Worm (Caenorhabditis elegans): Measurements from ENCODE around the gene C55B6.4.

The C55B6.4 gene

DNA sequence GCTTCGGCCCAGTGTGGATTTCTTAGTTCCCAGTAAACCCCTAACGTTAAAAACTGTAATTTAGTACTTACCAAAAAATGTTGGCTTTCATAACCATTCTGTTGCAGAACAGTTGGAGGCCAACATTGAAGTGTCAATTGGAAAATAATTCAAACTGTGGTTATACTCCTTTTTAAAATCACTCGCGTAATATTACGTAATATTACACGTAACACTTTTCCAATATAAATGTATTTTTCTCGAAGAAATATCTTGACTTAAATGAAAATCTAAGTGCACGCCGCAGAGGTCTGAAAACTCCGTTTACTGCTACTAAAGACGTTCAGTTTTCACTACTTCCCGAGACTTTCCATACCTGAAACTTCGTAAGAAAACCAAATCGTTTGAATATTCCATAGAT lies 16.7 kb upstream of the C55B6.4 start:
- no peak for TF ChIP-seq flt-1 (GFP tag; IDR thresholded peaks at IDR 0.05)
- TF ChIP-seq ztf-23 (GFP tag; IDR thresholded peaks at IDR 0.05), result no peak
- no peak for TF ChIP-seq cog-1 (tag; optimal IDR thresholded peaks at IDR 0.05)
- TF ChIP-seq klf-2 (GFP tag; conservative IDR thresholded peaks at IDR 0.05), result no peak
- TF ChIP-seq ztf-29 (GFP tag; IDR thresholded peaks at IDR 0.05), result no peak
- TF ChIP-seq med-1 (GFP tag; optimal IDR thresholded peaks at IDR 0.05; ENCODE audit: insufficient read depth), result no peak
- TF ChIP-seq T22C8.4 (GFP tag; IDR thresholded peaks at IDR 0.05), result no peak
- no peak for TF ChIP-seq tab-1 (GFP tag; IDR thresholded peaks at IDR 0.05)
- no peak for TF ChIP-seq ref-1 (GFP tag; conservative IDR thresholded peaks at IDR 0.05)

DNA sequence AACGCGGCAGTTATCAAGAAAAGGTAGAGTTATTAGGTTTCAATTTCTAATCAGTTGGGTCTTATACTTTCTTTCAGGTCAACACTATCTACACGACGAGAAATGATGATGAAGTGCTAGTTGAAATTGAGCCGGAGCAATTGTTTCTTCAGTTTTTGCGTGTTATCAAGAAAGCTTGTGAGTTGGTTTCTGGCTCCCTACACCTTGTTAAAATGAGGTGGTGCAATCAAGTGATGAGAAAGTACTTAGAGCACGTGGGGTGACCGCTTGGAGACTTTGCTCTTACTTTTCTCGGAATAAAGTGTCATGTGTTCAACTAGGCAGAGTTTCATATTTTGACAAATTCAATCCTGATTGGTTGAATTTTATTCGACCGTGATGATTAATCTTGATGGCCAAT lies 13.0 kb upstream of the C55B6.4 start:
- TF ChIP-seq flt-1 (GFP tag; IDR thresholded peaks at IDR 0.05) (no peak), T22C8.4 (GFP tag; IDR thresholded peaks at IDR 0.05) (no peak), tab-1 (GFP tag; IDR thresholded peaks at IDR 0.05) (no peak), ztf-29 (GFP tag; IDR thresholded peaks at IDR 0.05) (no peak), med-1 (GFP tag; optimal IDR thresholded peaks at IDR 0.05; ENCODE audit: insufficient read depth) (no peak), klf-2 (GFP tag; conservative IDR thresholded peaks at IDR 0.05) (no peak), ztf-23 (GFP tag; IDR thresholded peaks at IDR 0.05) (no peak), cog-1 (tag; optimal IDR thresholded peaks at IDR 0.05) (no peak), ref-1 (GFP tag; conservative IDR thresholded peaks at IDR 0.05) (no peak)

DNA sequence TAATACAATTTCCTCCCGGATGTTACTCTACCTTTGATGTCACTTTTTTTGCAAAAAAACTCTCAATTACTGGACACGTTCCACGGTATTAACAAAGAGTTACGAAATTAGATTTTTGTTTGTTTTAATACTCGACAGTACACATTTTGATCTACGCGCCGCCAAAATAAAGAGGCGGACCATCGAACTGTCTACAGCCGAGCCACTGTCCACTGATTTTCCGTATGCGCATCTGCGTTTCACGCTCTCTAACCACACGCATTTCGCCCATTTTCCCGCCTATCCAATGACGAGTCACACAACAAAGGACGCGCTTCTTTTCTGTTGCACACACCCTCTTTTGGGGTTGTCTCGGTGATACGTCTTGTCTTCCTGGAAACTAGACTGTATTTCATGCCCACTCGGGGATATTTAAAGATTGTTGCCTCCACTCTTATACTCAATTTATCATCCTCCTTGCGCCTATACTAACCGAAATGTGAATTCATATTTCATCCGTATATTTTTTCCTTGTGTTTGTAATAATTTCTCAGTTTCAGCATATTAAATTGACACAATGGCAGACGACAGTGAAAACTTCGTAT lies 12.4 kb upstream of the C55B6.4 start, which contains the start of gene C55B6.1:
TSS of gene C55B6.1 (plus strand) at position 534 of the 584 bp plus-strand sequence.
- no peak for TF ChIP-seq ztf-29 (GFP tag; IDR thresholded peaks at IDR 0.05)
- no peak for TF ChIP-seq tab-1 (GFP tag; IDR thresholded peaks at IDR 0.05)
- TF ChIP-seq flt-1 (GFP tag; IDR thresholded peaks at IDR 0.05), result no peak
- TF ChIP-seq ztf-23 (GFP tag; IDR thresholded peaks at IDR 0.05), result no peak
- TF ChIP-seq med-1 (GFP tag; optimal IDR thresholded peaks at IDR 0.05; ENCODE audit: insufficient read depth), result no peak
- TF ChIP-seq cog-1 (tag; optimal IDR thresholded peaks at IDR 0.05), result no peak
- no peak for TF ChIP-seq ref-1 (GFP tag; conservative IDR thresholded peaks at IDR 0.05)
- no peak for TF ChIP-seq T22C8.4 (GFP tag; IDR thresholded peaks at IDR 0.05)
- TF ChIP-seq klf-2 (GFP tag; conservative IDR thresholded peaks at IDR 0.05), result no peak

DNA sequence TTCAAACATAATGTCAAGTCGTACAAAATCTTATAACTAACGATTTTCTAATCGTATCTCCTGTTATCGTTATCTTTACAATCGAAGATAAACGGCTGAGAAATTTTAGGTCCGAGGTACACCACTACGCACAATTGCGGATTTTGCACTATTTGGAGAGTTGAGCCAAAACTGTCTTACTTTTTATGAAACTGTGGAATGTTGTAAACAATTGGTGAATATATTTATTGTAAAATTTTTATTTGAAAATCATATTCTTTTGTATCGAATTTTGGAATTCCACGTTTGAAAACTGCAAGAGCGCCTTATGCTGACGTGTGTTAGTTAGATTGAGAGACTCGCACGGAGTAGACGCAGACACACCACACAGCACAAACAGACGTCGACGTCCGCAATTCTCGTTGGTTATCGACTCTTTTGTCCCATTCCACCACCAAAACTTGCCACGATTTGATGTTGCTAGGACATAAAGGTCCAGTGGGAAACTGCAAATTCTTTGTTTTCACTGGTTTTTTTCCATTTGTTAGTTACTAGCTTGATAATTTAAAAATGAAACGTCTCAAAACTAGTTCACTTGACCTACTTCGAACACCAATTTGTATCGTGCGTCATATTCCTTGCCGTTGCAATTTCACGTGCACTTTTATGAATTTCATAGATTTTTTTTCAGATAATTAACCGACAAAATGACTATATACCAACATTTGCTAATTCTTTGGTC lies 6.6 kb upstream of the C55B6.4 start, which contains the start of gene dnj-7:
TSS of gene dnj-7 (plus strand) at position 671 of the 721 bp plus-strand sequence.
- no peak for TF ChIP-seq tab-1 (GFP tag; IDR thresholded peaks at IDR 0.05)
- no peak for TF ChIP-seq klf-2 (GFP tag; conservative IDR thresholded peaks at IDR 0.05)
- no peak for TF ChIP-seq T22C8.4 (GFP tag; IDR thresholded peaks at IDR 0.05)
- no peak for TF ChIP-seq ztf-23 (GFP tag; IDR thresholded peaks at IDR 0.05)
- TF ChIP-seq med-1 (GFP tag; optimal IDR thresholded peaks at IDR 0.05; ENCODE audit: insufficient read depth), result no peak
- TF ChIP-seq ref-1 (GFP tag; conservative IDR thresholded peaks at IDR 0.05), result no peak
- no peak for TF ChIP-seq cog-1 (tag; optimal IDR thresholded peaks at IDR 0.05)
- TF ChIP-seq ztf-29 (GFP tag; IDR thresholded peaks at IDR 0.05), result no peak
- no peak for TF ChIP-seq flt-1 (GFP tag; IDR thresholded peaks at IDR 0.05)

DNA sequence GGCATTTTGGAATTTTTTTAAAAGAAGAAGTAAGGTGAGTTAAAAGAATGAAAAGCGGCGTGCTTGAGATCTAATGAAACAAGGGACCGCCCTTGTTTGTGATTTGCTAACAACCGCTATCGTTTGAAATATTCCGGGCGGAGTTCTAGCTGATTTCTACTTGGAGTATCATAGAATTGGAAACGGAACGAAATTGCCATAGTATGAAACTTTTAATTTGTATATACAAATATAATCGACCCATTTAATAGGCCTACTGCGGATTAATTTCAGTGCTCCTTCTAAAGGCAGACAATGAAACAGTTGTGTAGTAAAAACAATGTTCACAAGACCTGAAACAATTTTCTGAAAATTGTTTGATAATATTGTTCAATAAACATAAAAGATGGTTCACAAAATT lies 4.4 kb upstream of the C55B6.4 start, which contains the start of gene C55B6.7:
TSS of gene C55B6.7 (minus strand) at position 101 of the 400 bp plus-strand sequence.
- TF ChIP-seq klf-2 (GFP tag; conservative IDR thresholded peaks at IDR 0.05) (no peak), ztf-23 (GFP tag; IDR thresholded peaks at IDR 0.05) (no peak), ztf-29 (GFP tag; IDR thresholded peaks at IDR 0.05) (no peak), flt-1 (GFP tag; IDR thresholded peaks at IDR 0.05) (no peak), T22C8.4 (GFP tag; IDR thresholded peaks at IDR 0.05) (no peak), cog-1 (tag; optimal IDR thresholded peaks at IDR 0.05) (no peak), med-1 (GFP tag; optimal IDR thresholded peaks at IDR 0.05; ENCODE audit: insufficient read depth) (no peak), ref-1 (GFP tag; conservative IDR thresholded peaks at IDR 0.05) (no peak), tab-1 (GFP tag; IDR thresholded peaks at IDR 0.05) (no peak)

- TF ChIP-seq klf-2 (GFP tag; conservative IDR thresholded peaks at IDR 0.05) (no peak), cog-1 (tag; optimal IDR thresholded peaks at IDR 0.05) (no peak), ref-1 (GFP tag; conservative IDR thresholded peaks at IDR 0.05) (no peak), flt-1 (GFP tag; IDR thresholded peaks at IDR 0.05) (no peak)
These were observed 5.9 kb downstream of the C55B6.4 start for ce11 chrX:7181627-7182026.

ce11 chrX:7177341-7177740 lies 10.2 kb downstream of the C55B6.4 start, which contains the start of gene F43E12.1:
TSS of gene F43E12.1 (plus strand) at chrX:7177641.
- TF ChIP-seq klf-2 (GFP tag; conservative IDR thresholded peaks at IDR 0.05) (no peak), flt-1 (GFP tag; IDR thresholded peaks at IDR 0.05) (no peak), cog-1 (tag; optimal IDR thresholded peaks at IDR 0.05) (no peak), T22C8.4 (GFP tag; IDR thresholded peaks at IDR 0.05) (no peak), med-1 (GFP tag; optimal IDR thresholded peaks at IDR 0.05; ENCODE audit: insufficient read depth) (no peak), ztf-23 (GFP tag; IDR thresholded peaks at IDR 0.05) (no peak), ref-1 (GFP tag; conservative IDR thresholded peaks at IDR 0.05) (no peak), tab-1 (GFP tag; IDR thresholded peaks at IDR 0.05) (no peak), ztf-29 (GFP tag; IDR thresholded peaks at IDR 0.05) (no peak)

DNA sequence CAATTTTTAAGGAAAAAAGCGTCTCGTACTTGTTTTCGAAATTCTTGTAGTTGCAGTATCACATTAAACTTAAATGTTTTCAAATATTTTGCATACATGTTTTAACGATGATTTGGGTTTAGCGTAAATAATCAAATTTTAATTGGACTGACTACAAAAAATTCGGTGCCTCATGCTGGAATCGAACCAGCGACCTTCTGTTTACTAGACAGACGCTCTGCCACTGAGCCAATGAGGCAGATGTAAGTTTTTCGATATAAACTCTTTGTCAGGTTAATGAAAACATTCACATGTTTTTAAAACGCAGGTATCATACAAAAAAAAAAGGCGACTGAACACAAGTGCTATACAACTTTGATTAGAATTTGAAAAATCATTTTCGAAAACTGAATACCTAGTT lies 10.7 kb downstream of the C55B6.4 start:
- no peak for TF ChIP-seq ref-1 (GFP tag; conservative IDR thresholded peaks at IDR 0.05)
- no peak for TF ChIP-seq klf-2 (GFP tag; conservative IDR thresholded peaks at IDR 0.05)
- TF ChIP-seq flt-1 (GFP tag; IDR thresholded peaks at IDR 0.05), result no peak
- no peak for TF ChIP-seq med-1 (GFP tag; optimal IDR thresholded peaks at IDR 0.05; ENCODE audit: insufficient read depth)
- TF ChIP-seq ztf-29 (GFP tag; IDR thresholded peaks at IDR 0.05), result no peak
- no peak for TF ChIP-seq T22C8.4 (GFP tag; IDR thresholded peaks at IDR 0.05)
- no peak for TF ChIP-seq ztf-23 (GFP tag; IDR thresholded peaks at IDR 0.05)
- no peak for TF ChIP-seq tab-1 (GFP tag; IDR thresholded peaks at IDR 0.05)
- no peak for TF ChIP-seq cog-1 (tag; optimal IDR thresholded peaks at IDR 0.05)

DNA sequence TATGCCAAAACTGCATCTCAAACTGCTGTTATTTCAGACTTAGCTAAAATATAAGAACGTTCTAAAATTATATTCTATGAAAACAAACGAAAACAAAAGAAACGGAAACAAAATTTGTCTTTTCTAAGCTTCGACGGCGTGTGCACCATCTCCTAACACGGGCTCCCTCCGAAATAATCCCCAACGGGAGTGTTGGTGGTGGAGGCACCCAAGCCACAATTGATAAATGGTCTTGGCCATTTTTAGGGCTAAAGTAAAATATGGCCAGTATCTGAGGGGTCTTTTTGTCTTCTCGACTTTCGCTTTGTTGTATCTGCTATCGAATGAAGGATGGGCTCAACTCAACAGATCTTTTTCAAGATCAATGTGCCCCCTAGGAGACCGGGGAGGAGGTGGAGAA lies 12.1 kb downstream of the C55B6.4 start:
- TF ChIP-seq med-1 (GFP tag; optimal IDR thresholded peaks at IDR 0.05; ENCODE audit: insufficient read depth) (no peak), ref-1 (GFP tag; conservative IDR thresholded peaks at IDR 0.05) (no peak), ztf-29 (GFP tag; IDR thresholded peaks at IDR 0.05) (no peak), flt-1 (GFP tag; IDR thresholded peaks at IDR 0.05) (no peak), cog-1 (tag; optimal IDR thresholded peaks at IDR 0.05) (no peak), tab-1 (GFP tag; IDR thresholded peaks at IDR 0.05) (no peak), T22C8.4 (GFP tag; IDR thresholded peaks at IDR 0.05) (no peak), ztf-23 (GFP tag; IDR thresholded peaks at IDR 0.05) (no peak), klf-2 (GFP tag; conservative IDR thresholded peaks at IDR 0.05) (no peak)
